Worm (Caenorhabditis elegans): Measurements from ENCODE around the gene M02E1.1.

- no peak for TF ChIP-seq ama-1 (optimal IDR thresholded peaks at IDR 0.05)
- no peak for TF ChIP-seq B0310.2 (tag; optimal IDR thresholded peaks at IDR 0.05)
- no peak for TF ChIP-seq scrt-1 (GFP tag; IDR thresholded peaks at IDR 0.05)
- no peak for TF ChIP-seq tra-4 (tag; optimal IDR thresholded peaks at IDR 0.05)
- no peak for TF ChIP-seq aly-1 (tag; optimal IDR thresholded peaks at IDR 0.05)
- no peak for TF ChIP-seq tbx-11 (GFP tag; IDR thresholded peaks at IDR 0.05)
- no peak for TF ChIP-seq tbx-37 (GFP tag; conservative IDR thresholded peaks at IDR 0.05)
- no peak for TF ChIP-seq pes-1 (GFP tag; IDR thresholded peaks at IDR 0.05)
- TF ChIP-seq F13C5.2 (tag; optimal IDR thresholded peaks at IDR 0.05) = no peak
- no peak for TF ChIP-seq flt-1 (GFP tag; IDR thresholded peaks at IDR 0.05)
- no peak for TF ChIP-seq hnd-1 (tag; optimal IDR thresholded peaks at IDR 0.05)
- no peak for TF ChIP-seq ceh-13 (GFP tag; optimal IDR thresholded peaks at IDR 0.05)
Measured at ce11 chrX:343822-344221, 17.9 kb downstream of the M02E1.1 start.
